Worm (Caenorhabditis elegans): ENCODE data around the gene T26A8.4.
"Not testable (repeated sequence)": the region's sequence is repeated elsewhere in the genome, so short reads cannot be mapped to it uniquely, and the experiment has no call there.

T26A8.4 gene

DNA sequence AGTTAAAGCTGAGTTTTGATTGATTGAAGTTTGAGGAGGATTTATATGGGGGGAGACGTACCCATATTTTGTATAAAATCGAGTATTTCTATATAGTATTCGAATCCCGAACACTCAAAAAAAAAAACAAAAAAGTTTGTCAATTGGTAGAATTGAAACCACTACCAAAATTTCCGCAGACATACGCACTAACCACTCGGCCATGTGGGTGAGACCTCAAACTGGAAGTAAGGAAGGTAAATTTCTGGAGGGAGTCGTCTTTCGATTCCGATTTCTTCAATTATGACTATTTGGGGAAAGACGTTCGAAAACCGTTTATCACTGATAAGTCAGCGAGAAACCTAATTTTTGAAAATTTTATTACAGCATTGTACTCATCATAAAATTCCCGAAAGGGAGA lies 20.2 kb downstream of the T26A8.4 start:
- TF ChIP-seq mdt-29 (GFP tag; IDR thresholded peaks at IDR 0.05) (peak; percentile 40; the same call in 1 of the 2 replicates), ceh-44 (GFP tag; IDR thresholded peaks at IDR 0.05) (peak; percentile 66; the same call in 1 of the 2 replicates), D1046.2 (GFP tag; IDR thresholded peaks at IDR 0.05) (peak; percentile 88; the same call in 1 of the 2 replicates), lim-7 (GFP tag; IDR thresholded peaks at IDR 0.05) (peak; percentile 92), F26F4.8 (GFP tag; conservative IDR thresholded peaks at IDR 0.05) (peak; percentile 90), aha-1 (tag) (peak; percentile 5), ctbp-1 (GFP tag; IDR thresholded peaks at IDR 0.05) (peak; percentile 69), Y48G9A.11 (GFP tag; IDR thresholded peaks at IDR 0.05) (peak; percentile 50), lin-38 (GFP tag; IDR thresholded peaks at IDR 0.05) (peak; percentile 71), nhr-41 (GFP tag; IDR thresholded peaks at IDR 0.05) (peak; percentile 67), dmd-8 (GFP tag; IDR thresholded peaks at IDR 0.05) (peak; percentile 95), arid-1 (GFP tag; conservative IDR thresholded peaks at IDR 0.05) (peak; percentile 81), madf-5 (GFP tag; IDR thresholded peaks at IDR 0.05) (0 out of 4 replicates have a peak, but pooled peaks of 1 of the 2 experiments have one; percentile 58), lin-1 (GFP tag; IDR thresholded peaks at IDR 0.05) (peak; percentile 63), dmd-6 (GFP tag; IDR thresholded peaks at IDR 0.05) (peak; percentile 36; the same call in 1 of the 2 replicates), madf-9 (GFP tag; conservative IDR thresholded peaks at IDR 0.05) (peak; percentile 67), F44E2.7 (GFP tag; IDR thresholded peaks at IDR 0.05) (0 out of 2 replicates have a peak, but pooled peaks have one; percentile 19), vab-7 (GFP tag; IDR thresholded peaks at IDR 0.05) (peak; percentile 71), pha-4 (GFP tag; IDR thresholded peaks at IDR 0.05) (peak; percentile 80; the same call in 1 of the 2 replicates), tra-1 (GFP tag; IDR thresholded peaks at IDR 0.05) (0 out of 2 replicates have a peak, but pooled peaks have one; percentile 35), saeg-2 (GFP tag; IDR thresholded peaks at IDR 0.05) (0 out of 2 replicates have a peak, but pooled peaks have one; percentile 20), ZK337.2 (GFP tag; IDR thresholded peaks at IDR 0.05) (peak; percentile 78), egl-43 (GFP tag; IDR thresholded peaks at IDR 0.05) (peak; percentile 86), snpc-1.2 (GFP tag; IDR thresholded peaks at IDR 0.05) (peak; percentile 72; the same call in 1 of the 2 replicates), Y105C5A.15 (GFP tag; IDR thresholded peaks at IDR 0.05) (peak; percentile 78; the same call in 1 of the 2 replicates)
- not testable (repeated sequence) for TF ChIP-seq pha-4 (tag; optimal IDR thresholded peaks at IDR 0.05)

DNA sequence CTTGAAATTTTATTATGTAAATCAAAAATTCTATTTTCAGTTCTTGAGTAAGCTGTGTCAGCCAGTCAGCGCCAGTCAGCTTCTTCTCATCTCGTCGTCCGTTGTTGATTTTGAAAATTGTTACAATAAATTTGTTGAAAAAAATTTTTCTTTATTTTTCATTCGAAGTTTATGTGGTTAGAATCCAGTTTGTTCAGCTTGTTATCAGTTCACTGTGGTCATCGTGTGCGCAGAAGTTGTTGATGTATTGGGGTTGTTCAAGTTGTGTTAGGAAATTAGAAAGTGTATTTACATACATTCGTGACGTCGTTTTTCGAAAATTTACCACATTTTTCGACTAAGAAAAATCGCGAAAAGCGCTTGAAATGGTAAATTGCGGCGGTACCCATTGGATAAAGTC lies 34.9 kb downstream of the T26A8.4 start:
- TF ChIP-seq fos-1 (tag; optimal IDR thresholded peaks at IDR 0.05), result no peak
- TF ChIP-seq ztf-7 (tag; optimal IDR thresholded peaks at IDR 0.05), result no peak
- TF ChIP-seq tra-1 (GFP tag; IDR thresholded peaks at IDR 0.05), result no peak
- TF ChIP-seq zfp-3 (GFP tag; conservative IDR thresholded peaks at IDR 0.05), result no peak
- TF ChIP-seq skn-1 (tag; optimal IDR thresholded peaks at IDR 0.05), result no peak
- no peak for TF ChIP-seq attf-4 (tag; optimal IDR thresholded peaks at IDR 0.05)
- no peak for TF ChIP-seq hif-1 (tag; optimal IDR thresholded peaks at IDR 0.05)
- no peak for TF ChIP-seq pqm-1 (tag; optimal IDR thresholded peaks at IDR 0.05)
- TF ChIP-seq arid-1 (GFP tag; conservative IDR thresholded peaks at IDR 0.05), result no peak
- TF ChIP-seq nhr-76 (tag; optimal IDR thresholded peaks at IDR 0.05), result no peak
- TF ChIP-seq lin-39 (tag; optimal IDR thresholded peaks at IDR 0.05), result no peak
- TF ChIP-seq daf-19 (GFP tag; conservative IDR thresholded peaks at IDR 0.05), result no peak

DNA sequence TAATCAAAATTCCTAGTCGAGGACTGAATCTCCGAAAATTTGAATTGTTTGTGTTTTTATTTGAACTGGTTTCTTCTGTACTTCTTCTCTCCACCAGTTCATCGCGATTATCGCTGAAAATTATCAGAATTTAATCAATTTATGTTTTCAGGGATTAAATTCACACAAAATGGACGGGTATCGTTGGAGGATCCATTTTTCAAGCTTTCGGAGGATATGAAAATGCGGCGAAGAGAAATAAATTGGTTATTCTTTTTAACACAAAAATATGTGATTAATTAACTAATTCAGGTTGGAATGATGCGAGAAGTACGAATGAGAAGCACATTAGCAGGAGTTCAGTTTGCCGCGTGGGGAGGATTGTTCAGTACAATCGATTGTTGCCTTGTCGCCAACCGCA lies 36.3 kb downstream of the T26A8.4 start, which contains the start of gene timm-17B.2:
Gene timm-17B.2 (plus strand): TSS at position 301 of the 400 bp plus-strand sequence.
- TF ChIP-seq aha-1 (tag), result peak; percentile 40
- TF ChIP-seq Y48G9A.11 (GFP tag; IDR thresholded peaks at IDR 0.05), result no peak

DNA sequence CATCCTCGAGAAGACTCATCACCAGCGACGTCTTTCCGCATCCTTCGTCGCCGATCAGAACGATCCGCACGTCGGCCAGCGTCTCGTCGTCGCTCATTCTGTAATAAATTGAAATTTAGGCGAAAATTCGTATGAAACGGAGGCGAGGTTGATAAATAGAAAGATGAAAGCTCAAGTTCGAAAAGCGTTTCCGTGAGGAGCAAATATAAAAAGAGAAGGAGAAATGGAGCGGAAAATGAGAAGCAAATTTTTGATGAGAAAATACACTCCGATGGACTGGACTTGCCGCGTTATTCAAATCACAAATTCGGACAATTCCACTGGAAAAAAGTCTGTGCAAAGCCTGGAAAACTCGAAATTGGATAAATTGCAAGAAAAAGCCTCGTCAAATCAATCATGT lies 38.6 kb downstream of the T26A8.4 start, which contains the start of gene D2096.11:
Gene D2096.11 (minus strand): TSS at position 101 of the 400 bp plus-strand sequence.
- TF ChIP-seq lsy-2 (tag; optimal IDR thresholded peaks at IDR 0.05) (no peak), aha-1 (tag) (peak; percentile 33), ceh-82 (tag; optimal IDR thresholded peaks at IDR 0.05) (no peak)

Measured in whole organism, L4 larva.